Fruit fly (Drosophila melanogaster): ENCODE results near the gene CG13300.

Gene CG13300

dm6 chr3L:6400062-6400750 is 48.0 kb upstream of the CG13300 start, which contains the start of gene CG42747 (continued):
- TF ChIP-seq CG6792 (GFP tag; optimal IDR thresholded peaks at IDR 0.05) (peak; percentile 81), svp (GFP tag) (peak; percentile 87), Ets21C (GFP tag; optimal IDR thresholded peaks at IDR 0.05) (peak; percentile 52), Hr39 (GFP tag; optimal IDR thresholded peaks at IDR 0.05) (peak; percentile 74), vri (GFP tag; optimal IDR thresholded peaks at IDR 0.05) (peak; percentile 69), pdm3 (GFP tag; optimal IDR thresholded peaks at IDR 0.05) (peak; percentile 81), fkh (GFP tag; optimal IDR thresholded peaks at IDR 0.05) (no peak), fd85E (GFP tag; optimal IDR thresholded peaks at IDR 0.05) (peak; percentile 44), CG15336 (GFP tag; IDR thresholded peaks at IDR 0.05) (peak; percentile 89), CG32006 (GFP tag; optimal IDR thresholded peaks at IDR 0.05) (peak; percentile 92)

- TF ChIP-seq svp (GFP tag) (peak; percentile 10), Hr4 (GFP tag; optimal IDR thresholded peaks at IDR 0.05) (no peak)
Observed at dm6 chr3L:6397835-6398234, 45.6 kb upstream of the CG13300 start.

- TF ChIP-seq svp (GFP tag) (peak; percentile 74), CG31627 (GFP tag; optimal IDR thresholded peaks at IDR 0.05) (peak; percentile 33), CG16779 (tag; optimal IDR thresholded peaks at IDR 0.05) (no peak), Sox15 (GFP tag; optimal IDR thresholded peaks at IDR 0.05) (no peak), CG6276 (GFP tag; optimal IDR thresholded peaks at IDR 0.05) (peak; percentile 8), topi (GFP tag; optimal IDR thresholded peaks at IDR 0.05) (peak; percentile 62), CG6808 (GFP tag; optimal IDR thresholded peaks at IDR 0.05) (peak; percentile 61), Blimp-1 (GFP tag; optimal IDR thresholded peaks at IDR 0.05) (no peak), CG34406 (GFP tag; optimal IDR thresholded peaks at IDR 0.05) (peak; percentile 16), salr (GFP tag; optimal IDR thresholded peaks at IDR 0.05) (peak in 1 of 2 experiments; percentile 22), CG3032 (tag; optimal IDR thresholded peaks at IDR 0.05) (peak; percentile 56), CG7368 (GFP tag; optimal IDR thresholded peaks at IDR 0.05) (no peak), Eip75B (GFP tag; optimal IDR thresholded peaks at IDR 0.05) (peak; percentile 48), acj6 (GFP tag; optimal IDR thresholded peaks at IDR 0.05) (peak; percentile 53), CG6163 (GFP tag; IDR thresholded peaks at IDR 0.05) (peak; percentile 68), CG11294 (GFP tag; IDR thresholded peaks at IDR 0.05) (no peak), OdsH (GFP tag; optimal IDR thresholded peaks at IDR 0.05) (peak; percentile 42), eg (GFP tag; IDR thresholded peaks at IDR 0.05) (no peak), achi (GFP tag; optimal IDR thresholded peaks at IDR 0.05) (peak; percentile 54), ss (GFP tag; optimal IDR thresholded peaks at IDR 0.05) (peak in 1 of 2 experiments; percentile 26), Ets96B (tag; optimal IDR thresholded peaks at IDR 0.05) (peak; percentile 48), cyc (GFP tag; optimal IDR thresholded peaks at IDR 0.05) (peak; percentile 49), CG10669 (GFP tag; optimal IDR thresholded peaks at IDR 0.05) (peak; percentile 52), Gug (GFP tag; IDR thresholded peaks at IDR 0.05) (peak; percentile 48; the same call in 1 of the 2 replicates), CG4318 (GFP tag; optimal IDR thresholded peaks at IDR 0.05) (peak; percentile 5), spab (GFP tag; optimal IDR thresholded peaks at IDR 0.05) (peak; percentile 45), Eip78C (GFP tag) (peak; percentile 84), CG6854 (GFP tag; optimal IDR thresholded peaks at IDR 0.05) (peak; percentile 14), pdm3 (GFP tag; optimal IDR thresholded peaks at IDR 0.05) (peak; percentile 13), CG3919 (GFP tag; optimal IDR thresholded peaks at IDR 0.05) (peak; percentile 70), Lpt (GFP tag; optimal IDR thresholded peaks at IDR 0.05) (peak; percentile 2), CG10631 (GFP tag; optimal IDR thresholded peaks at IDR 0.05) (peak; percentile 28), CG9139 (GFP tag; optimal IDR thresholded peaks at IDR 0.05) (no peak), dac (GFP tag; optimal IDR thresholded peaks at IDR 0.05) (no peak), CG8119 (GFP tag; IDR thresholded peaks at IDR 0.05) (no peak), vri (GFP tag; optimal IDR thresholded peaks at IDR 0.05) (no peak), Sox14 (GFP tag; optimal IDR thresholded peaks at IDR 0.05) (peak; percentile 57), fd85E (GFP tag; optimal IDR thresholded peaks at IDR 0.05) (no peak), CG1621 (tag; optimal IDR thresholded peaks at IDR 0.05) (peak; percentile 24), CG32006 (GFP tag; optimal IDR thresholded peaks at IDR 0.05) (peak; percentile 63), lz (GFP tag; optimal IDR thresholded peaks at IDR 0.05) (peak; percentile 29)
Observed at dm6 chr3L:6395907-6396306, 43.7 kb upstream of the CG13300 start.
